Fruit fly (Drosophila melanogaster): Measurements from ENCODE around the gene CG4907.

CG4907 gene

dm6 chr3R:22745432-22745831, 34.9 kb upstream of the CG4907 start, which contains the start of the genes vret and HP1c (continued):
- TF ChIP-seq Dll (GFP tag; IDR thresholded peaks at IDR 0.05; ENCODE audit: partially characterized antibody) (no peak), Mad (GFP tag; optimal IDR thresholded peaks at IDR 0.05) (no peak), lov (optimal IDR thresholded peaks at IDR 0.05) (no peak), lov (GFP tag; IDR thresholded peaks at IDR 0.05) (no peak), sima (GFP tag; optimal IDR thresholded peaks at IDR 0.05) (no peak), ind (GFP tag; optimal IDR thresholded peaks at IDR 0.05) (no peak), CG1233 (GFP tag; optimal IDR thresholded peaks at IDR 0.05) (no peak), fu2 (GFP tag; optimal IDR thresholded peaks at IDR 0.05) (no peak), CG18262 (tag; optimal IDR thresholded peaks at IDR 0.05) (no peak), Hmr (GFP tag; optimal IDR thresholded peaks at IDR 0.05) (no peak), Six4 (GFP tag; optimal IDR thresholded peaks at IDR 0.05) (no peak), ERR (GFP tag; optimal IDR thresholded peaks at IDR 0.05) (no peak), cas (GFP tag; IDR thresholded peaks at IDR 0.05) (no peak), ranshi (GFP tag; IDR thresholded peaks at IDR 0.05) (no peak), Abd-B (GFP tag; optimal IDR thresholded peaks at IDR 0.05) (no peak), CG9609 (GFP tag; optimal IDR thresholded peaks at IDR 0.05) (no peak), phol (tag; optimal IDR thresholded peaks at IDR 0.05) (peak; percentile 23), Fer3 (tag; optimal IDR thresholded peaks at IDR 0.05) (no peak), Dad (GFP tag; optimal IDR thresholded peaks at IDR 0.05) (no peak), E2f2 (GFP tag; IDR thresholded peaks at IDR 0.05) (peak; percentile 90), NfI (GFP tag; optimal IDR thresholded peaks at IDR 0.05) (no peak), CG6272 (GFP tag; IDR thresholded peaks at IDR 0.05) (no peak), CG31365 (tag; optimal IDR thresholded peaks at IDR 0.05) (no peak), dimm (GFP tag; IDR thresholded peaks at IDR 0.05) (no peak), fd3F (GFP tag; optimal IDR thresholded peaks at IDR 0.05) (no peak), Dref (GFP tag; IDR thresholded peaks at IDR 0.05) (peak; percentile 36; the same call in 1 of the 2 replicates), CG10366 (GFP tag; IDR thresholded peaks at IDR 0.05) (no peak), BEAF-32 (GFP tag; optimal IDR thresholded peaks at IDR 0.05) (peak; percentile 46), CG18764 (GFP tag; optimal IDR thresholded peaks at IDR 0.05) (no peak), Rfx (GFP tag; IDR thresholded peaks at IDR 0.05) (no peak), mld (GFP tag; IDR thresholded peaks at IDR 0.05; ENCODE audit: partially characterized antibody) (no peak), grn (GFP tag; optimal IDR thresholded peaks at IDR 0.05) (no peak), ems (GFP tag; optimal IDR thresholded peaks at IDR 0.05) (no peak), CG11398 (GFP tag; optimal IDR thresholded peaks at IDR 0.05) (no peak), H2.0 (GFP tag; IDR thresholded peaks at IDR 0.05) (no peak), grau (tag; optimal IDR thresholded peaks at IDR 0.05) (no peak), Lim3 (GFP tag; IDR thresholded peaks at IDR 0.05) (no peak), hbn (GFP tag; IDR thresholded peaks at IDR 0.05; ENCODE audit: partially characterized antibody) (no peak), corto (GFP tag; optimal IDR thresholded peaks at IDR 0.05) (no peak), YL-1 (GFP tag; optimal IDR thresholded peaks at IDR 0.05) (peak; percentile 10), gro (GFP tag; optimal IDR thresholded peaks at IDR 0.05) (no peak), CG11093 (GFP tag; IDR thresholded peaks at IDR 0.05) (no peak), CG3838 (GFP tag; optimal IDR thresholded peaks at IDR 0.05) (no peak), schlank (tag; optimal IDR thresholded peaks at IDR 0.05) (no peak), lab (GFP tag; optimal IDR thresholded peaks at IDR 0.05) (no peak), salm (tag; optimal IDR thresholded peaks at IDR 0.05) (no peak), CG4854 (GFP tag; optimal IDR thresholded peaks at IDR 0.05) (no peak), Lhr (GFP tag; optimal IDR thresholded peaks at IDR 0.05) (no peak), sim (GFP tag; IDR thresholded peaks at IDR 0.05) (no peak), gem (tag; optimal IDR thresholded peaks at IDR 0.05) (no peak), Oaz (GFP tag; IDR thresholded peaks at IDR 0.05) (no peak), Ada2b (GFP tag; IDR thresholded peaks at IDR 0.05) (no peak), Awh (GFP tag; IDR thresholded peaks at IDR 0.05) (no peak)

Measured in whole organism, embryonic.